Fruit fly (Drosophila melanogaster) whole organism, embryonic: Measurements from ENCODE around the gene CG13064.

Experiments
- Atf6 ChIP-seq: fragments of 200-800 bp; sonication (Bioruptor generic); IDR thresholded peaks from 2 replicates; pipeline ENCODE4 v1.3.6; 2022; ENCODE audit warnings: missing biosample characterization, missing genetic modification characterization
- Bgb ChIP-seq: fragments of 200-800 bp; sonication (Bioruptor generic); IDR thresholded peaks from 2 replicates; pipeline ENCODE4 v1.3.6; 2022; ENCODE audit warnings: missing biosample characterization, missing genetic modification characterization; ENCODE audit not compliant: partially characterized antibody
- Bteb2 ChIP-seq: fragments of 200-800 bp; sonication (Bioruptor generic); optimal IDR thresholded peaks from 2 replicates; lab custom pipeline; 2016; ENCODE audit warnings: missing biosample characterization, missing genetic modification characterization
- C15 ChIP-seq: fragments of 200-800 bp; sonication (Bioruptor generic); IDR thresholded peaks from 3 replicates; pipeline ENCODE4 v1.3.6; 2022; ENCODE audit warnings: missing biosample characterization, missing genetic modification characterization
- CG10321 ChIP-seq: fragments of 200-800 bp; sonication (Bioruptor generic); IDR thresholded peaks from 2 replicates; pipeline ENCODE4 v1.3.6; 2022; ENCODE audit warnings: missing biosample characterization, missing genetic modification characterization
- CG11504 ChIP-seq: fragments of 200-800 bp; sonication (Bioruptor generic); optimal IDR thresholded peaks from 3 replicates; lab custom pipeline; 2019; ENCODE audit warnings: missing biosample characterization, mild to moderate bottlenecking, missing genetic modification characterization, moderate library complexity
- CG13424 ChIP-seq: fragments of 200-800 bp; sonication (Bioruptor generic); optimal IDR thresholded peaks from 2 replicates; lab custom pipeline; 2019; ENCODE audit warnings: missing biosample characterization, mild to moderate bottlenecking, missing genetic modification characterization, moderate library complexity
- CG13775 ChIP-seq: fragments of 200-800 bp; sonication (Bioruptor generic); optimal IDR thresholded peaks from 3 replicates; lab custom pipeline; 2017; ENCODE audit warnings: missing biosample characterization, mild to moderate bottlenecking, missing genetic modification characterization
- CG14860 ChIP-seq: fragments of 200-800 bp; sonication (Bioruptor generic); IDR thresholded peaks from 3 replicates; pipeline ENCODE4 v1.3.6; 2022; ENCODE audit warnings: missing biosample characterization, missing genetic modification characterization; ENCODE audit not compliant: partially characterized antibody
- CG15696 ChIP-seq: fragments of 200-800 bp; sonication (Bioruptor generic); optimal IDR thresholded peaks from 2 replicates; lab custom pipeline; 2019; ENCODE audit warnings: missing biosample characterization, mild to moderate bottlenecking, missing genetic modification characterization, moderate library complexity
- CG17186 ChIP-seq: fragments of 200-800 bp; sonication (Bioruptor generic); optimal IDR thresholded peaks from 3 replicates; lab custom pipeline; 2017; ENCODE audit warnings: missing biosample characterization, missing genetic modification reagents, missing genetic modification characterization
- CG17328 ChIP-seq: fragments of 200-800 bp; sonication (Bioruptor generic); IDR thresholded peaks from 2 replicates; pipeline ENCODE4 v1.3.6; 2022; ENCODE audit warnings: missing biosample characterization, missing genetic modification characterization
- CG2129 ChIP-seq: fragments of 200-800 bp; sonication (Bioruptor generic); IDR thresholded peaks from 2 replicates; pipeline ENCODE4 v1.3.6; 2022; ENCODE audit warnings: missing biosample characterization, missing genetic modification characterization; ENCODE audit not compliant: partially characterized antibody
- CG2889 ChIP-seq: fragments of 200-800 bp; sonication (Bioruptor generic); IDR thresholded peaks from 3 replicates; pipeline ENCODE4 v1.3.6; 2022; ENCODE audit warnings: missing biosample characterization, missing genetic modification characterization
- CG3995 ChIP-seq: fragments of 200-800 bp; sonication (Bioruptor generic); optimal IDR thresholded peaks from 3 replicates; lab custom pipeline; 2016; ENCODE audit warnings: missing biosample characterization, missing genetic modification characterization
- CG7556 ChIP-seq: fragments of 200-800 bp; sonication (Bioruptor generic); optimal IDR thresholded peaks from 2 replicates; lab custom pipeline; 2017; ENCODE audit warnings: missing biosample characterization, mild to moderate bottlenecking, missing genetic modification characterization
- CG8478 ChIP-seq: fragments of >200 bp; optimal IDR thresholded peaks from 2 replicates; lab custom pipeline; 2018
- CG9876 ChIP-seq: fragments of 200-800 bp; sonication (Bioruptor generic); optimal IDR thresholded peaks from 2 replicates; lab custom pipeline; 2016; ENCODE audit warnings: missing biosample characterization, missing genetic modification characterization
- CoRest ChIP-seq: fragments of 200-800 bp; sonication (Bioruptor generic); optimal IDR thresholded peaks from 3 replicates; lab custom pipeline; 2018; ENCODE audit warnings: missing biosample characterization, mild to moderate bottlenecking, missing genetic modification characterization, moderate library complexity
- Dad ChIP-seq: fragments of 200-800 bp; sonication (Bioruptor generic); optimal IDR thresholded peaks from 3 replicates; lab custom pipeline; 2016; ENCODE audit warnings: missing biosample characterization, missing genetic modification characterization
- Deaf1 ChIP-seq: fragments of 200-800 bp; optimal IDR thresholded peaks from 3 replicates; lab custom pipeline; 2019; ENCODE audit warnings: missing biosample characterization, mild to moderate bottlenecking, missing genetic modification characterization, moderate library complexity
- Eip74EF ChIP-seq, 2 experiments: fragments of 200-800 bp in 1 of 2; fragments of >200 bp in 1 of 2; sonication (Bioruptor generic) in 1 of 2; optimal IDR thresholded peaks; 2 replicates each; lab custom pipeline; 2017 to 2019; ENCODE audit warnings: missing biosample characterization in 2 of 2, missing genetic modification characterization in 2 of 2, mild to moderate bottlenecking in 1 of 2, moderate library complexity in 1 of 2
- Med ChIP-seq: fragments of 200-800 bp; sonication (Bioruptor generic); peaks from one replicate; lab custom pipeline; 2016; ENCODE audit warnings: missing biosample characterization, missing genetic modification characterization, mild to moderate bottlenecking, inconsistent platforms, moderate library complexity
- Myb ChIP-seq: fragments of 200-800 bp; sonication (Bioruptor generic); optimal IDR thresholded peaks from 2 replicates; lab custom pipeline; 2016; ENCODE audit warnings: missing biosample characterization, missing genetic modification characterization
- Oli ChIP-seq: fragments of 200-800 bp; sonication (Bioruptor generic); optimal IDR thresholded peaks from 2 replicates; lab custom pipeline; 2018; ENCODE audit warnings: missing biosample characterization, mild to moderate bottlenecking, missing genetic modification characterization, moderate library complexity
- Ptx1 ChIP-seq: fragments of 200-800 bp; sonication (Bioruptor generic); IDR thresholded peaks from 2 replicates; pipeline ENCODE4 v1.3.6; 2022; ENCODE audit warnings: missing biosample characterization, missing genetic modification characterization
- Ssrp ChIP-seq: fragments of 200-800 bp; sonication (Bioruptor generic); optimal IDR thresholded peaks from 2 replicates; lab custom pipeline; 2018; ENCODE audit warnings: missing biosample characterization, mild to moderate bottlenecking, missing genetic modification characterization, moderate library complexity
- chn ChIP-seq: fragments of 200-800 bp; sonication (Bioruptor generic); optimal IDR thresholded peaks from 2 replicates; lab custom pipeline; 2016; ENCODE audit warnings: missing biosample characterization, missing genetic modification characterization
- cwo ChIP-seq: fragments of 200-800 bp; sonication (Bioruptor generic); optimal IDR thresholded peaks from 3 replicates; lab custom pipeline; 2017; ENCODE audit warnings: missing biosample characterization, missing genetic modification characterization, mild to moderate bottlenecking, moderate library complexity, missing genetic modification reagents
- ewg ChIP-seq: fragments of 200-800 bp; sonication (Bioruptor generic); optimal IDR thresholded peaks from 3 replicates; lab custom pipeline; 2017; ENCODE audit warnings: mild to moderate bottlenecking, missing biosample characterization, missing genetic modification reagents, missing genetic modification characterization
- hbn ChIP-seq: fragments of 200-800 bp; sonication (Bioruptor generic); IDR thresholded peaks from 2 replicates; pipeline ENCODE4 v1.3.6; 2022; ENCODE audit warnings: missing biosample characterization, missing genetic modification characterization; ENCODE audit not compliant: partially characterized antibody
- lilli ChIP-seq: fragments of 200-800 bp; sonication (Bioruptor generic); optimal IDR thresholded peaks from 3 replicates; lab custom pipeline; 2016; ENCODE audit warnings: missing biosample characterization, missing genetic modification characterization
- nmo ChIP-seq: fragments of 200-800 bp; sonication (Bioruptor generic); optimal IDR thresholded peaks from 2 replicates; lab custom pipeline; 2018; ENCODE audit warnings: missing biosample characterization, mild to moderate bottlenecking, missing genetic modification characterization, moderate library complexity
- onecut ChIP-seq: fragments of 200-800 bp; sonication (Bioruptor generic); IDR thresholded peaks from 2 replicates; pipeline ENCODE4 v1.3.6; 2022; ENCODE audit warnings: missing biosample characterization, missing genetic modification characterization
- org-1 ChIP-seq: fragments of 200-800 bp; sonication (Bioruptor generic); optimal IDR thresholded peaks from 2 replicates; lab custom pipeline; 2017; ENCODE audit warnings: missing biosample characterization, missing genetic modification characterization
- otp ChIP-seq: fragments of 200-800 bp; sonication (Bioruptor generic); IDR thresholded peaks from 3 replicates; pipeline ENCODE4, ENCODE4 v1.3.6; 2022; ENCODE audit warnings: missing biosample characterization, missing genetic modification characterization
- pita ChIP-seq: fragments of 200-800 bp; sonication (Bioruptor generic); optimal IDR thresholded peaks from 2 replicates; lab custom pipeline; 2017; ENCODE audit warnings: missing biosample characterization, mild to moderate bottlenecking, missing genetic modification characterization
- psq ChIP-seq: fragments of 200-800 bp; sonication (Bioruptor generic); optimal IDR thresholded peaks from 2 replicates; lab custom pipeline; 2017; ENCODE audit warnings: missing biosample characterization, missing genetic modification characterization
- row ChIP-seq: fragments of 200-800 bp; sonication (Bioruptor generic); IDR thresholded peaks from 3 replicates; pipeline ENCODE4 v1.3.6; 2022; ENCODE audit warnings: missing biosample characterization, missing genetic modification characterization
- salm ChIP-seq: fragments of 200-800 bp; sonication (Bioruptor generic); optimal IDR thresholded peaks from 2 replicates; lab custom pipeline; 2018; ENCODE audit warnings: missing biosample characterization, mild to moderate bottlenecking, missing genetic modification characterization
- sna ChIP-seq: fragments of 200-800 bp; sonication (Bioruptor generic); IDR thresholded peaks from 2 replicates; pipeline ENCODE4 v1.3.6; 2022; ENCODE audit warnings: missing biosample characterization, missing genetic modification characterization; ENCODE audit not compliant: partially characterized antibody
- stwl ChIP-seq: fragments of 200-800 bp; sonication (Bioruptor generic); optimal IDR thresholded peaks from 3 replicates; lab custom pipeline; 2018; ENCODE audit warnings: missing biosample characterization, mild to moderate bottlenecking, missing genetic modification characterization, moderate library complexity
- tap ChIP-seq: fragments of 200-800 bp; optimal IDR thresholded peaks from 3 replicates; lab custom pipeline; 2019; ENCODE audit warnings: missing biosample characterization, mild to moderate bottlenecking, missing genetic modification characterization, moderate library complexity
- tgo ChIP-seq: fragments of 200-800 bp; sonication (Bioruptor generic); IDR thresholded peaks from 3 replicates; pipeline ENCODE4 v1.3.6; 2022; ENCODE audit warnings: missing biosample characterization, missing genetic modification characterization
- tna ChIP-seq: fragments of 200-800 bp; sonication (Bioruptor generic); IDR thresholded peaks from 2 replicates; pipeline ENCODE4 v1.3.6; 2022; ENCODE audit warnings: missing biosample characterization, missing genetic modification characterization; ENCODE audit not compliant: partially characterized antibody
- trem ChIP-seq: fragments of 200-800 bp; optimal IDR thresholded peaks from 3 replicates; lab custom pipeline; 2019; ENCODE audit warnings: missing biosample characterization, mild to moderate bottlenecking, missing genetic modification characterization, moderate library complexity
- unpg ChIP-seq: fragments of 200-800 bp; sonication (Bioruptor generic); optimal IDR thresholded peaks from 3 replicates; lab custom pipeline; 2018; ENCODE audit warnings: missing biosample characterization, mild to moderate bottlenecking, missing genetic modification characterization, moderate library complexity
- zen2 ChIP-seq: fragments of 200-800 bp; sonication (Bioruptor generic); IDR thresholded peaks from 3 replicates; pipeline ENCODE4 v1.3.6; 2022; ENCODE audit warnings: missing biosample characterization, missing genetic modification characterization; ENCODE audit not compliant: partially characterized antibody
- zfh1 ChIP-seq: fragments of 200-800 bp; sonication (Bioruptor generic); IDR thresholded peaks from 3 replicates; pipeline ENCODE4 v1.3.6; 2022; ENCODE audit warnings: missing biosample characterization, missing genetic modification characterization

Gene CG13064

dm6 chr3L:16305820-16306650 is 25.8 kb downstream of the CG13064 start, which contains the start of the genes CG13043 and CG13063 (continued):
- TF ChIP-seq pita (GFP tag; lab: Kevin White, UChicago), result no peak
- TF ChIP-seq tgo, result no peak
- no peak for TF ChIP-seq Med
- TF ChIP-seq tna (GFP tag; lab: Robert Waterston, UW), result no peak
- TF ChIP-seq lilli, result no peak
- no peak for TF ChIP-seq CG2129 (GFP tag; lab: Robert Waterston, UW)
- no peak for TF ChIP-seq CG13775 (GFP tag; lab: Kevin White, UChicago)
- TF ChIP-seq trem (tag; lab: Kevin White, UChicago), result no peak
- TF ChIP-seq CG9876 (GFP tag; lab: Kevin White, UChicago), result no peak
- TF ChIP-seq org-1, result no peak
- no peak for TF ChIP-seq CG2889 (GFP tag; lab: Robert Waterston, UW)
- TF ChIP-seq cwo (GFP tag; lab: Kevin White, UChicago), result no peak
- no peak for TF ChIP-seq onecut (GFP tag; lab: Robert Waterston, UW)
- TF ChIP-seq stwl, result no peak
- no peak for TF ChIP-seq otp (GFP tag; lab: Robert Waterston, UW)
- TF ChIP-seq Atf6 (GFP tag; lab: Robert Waterston, UW), result peak; percentile 15; the same call in 1 of the 2 replicates
- no peak for TF ChIP-seq CG10321
- peak; percentile 22 for TF ChIP-seq Oli (tag; lab: Kevin White, UChicago)
- TF ChIP-seq salm (tag; lab: Kevin White, UChicago), result no peak
- TF ChIP-seq zen2, result no peak
- peak; percentile 10 for TF ChIP-seq nmo (GFP tag; lab: Kevin White, UChicago)
- TF ChIP-seq C15, result no peak
- TF ChIP-seq CG7556, result peak; percentile 11
- peak in 1 of 2 experiments; percentile 5 for TF ChIP-seq Eip74EF (GFP tag; optimal IDR thresholded peaks at IDR 0.05; lab: Kevin White, UChicago)
- no peak for TF ChIP-seq CG17186
- peak; percentile 18 for TF ChIP-seq Deaf1 (tag; lab: Kevin White, UChicago)
- no peak for TF ChIP-seq Myb (GFP tag; lab: Kevin White, UChicago)
- no peak for TF ChIP-seq Bteb2 (GFP tag; lab: Kevin White, UChicago)
- TF ChIP-seq CG11504 (tag; lab: Kevin White, UChicago), result peak; percentile 59
- TF ChIP-seq unpg (GFP tag; lab: Kevin White, UChicago), result peak; percentile 42
- TF ChIP-seq Ptx1 (GFP tag; lab: Robert Waterston, UW), result peak; percentile 35; the same call in 1 of the 2 replicates
- TF ChIP-seq psq (GFP tag; lab: Kevin White, UChicago), result no peak
- TF ChIP-seq ewg (GFP tag; lab: Kevin White, UChicago), result no peak
- TF ChIP-seq CG8478 (lab: Kevin White, UChicago), result no peak
- TF ChIP-seq row (GFP tag; lab: Robert Waterston, UW), result peak; percentile 41; the same call in 1 of the 3 replicates
- peak; percentile 22 for TF ChIP-seq tap
- TF ChIP-seq CG3995, result no peak
- TF ChIP-seq CG14860 (GFP tag; lab: Robert Waterston, UW), result no peak
- TF ChIP-seq hbn (GFP tag; lab: Robert Waterston, UW), result no peak
- peak; percentile 34 for TF ChIP-seq CG13424
- TF ChIP-seq CG17328, result no peak
- no peak for TF ChIP-seq Dad (GFP tag; lab: Kevin White, UChicago)
- peak; percentile 7 for TF ChIP-seq CoRest (tag; lab: Kevin White, UChicago)
- no peak for TF ChIP-seq chn
- TF ChIP-seq CG15696, result no peak
- no peak for TF ChIP-seq Ssrp (tag; lab: Kevin White, UChicago)
- no peak for TF ChIP-seq Bgb (GFP tag; lab: Robert Waterston, UW)
- no peak for TF ChIP-seq zfh1 (GFP tag; lab: Robert Waterston, UW)
- TF ChIP-seq sna (GFP tag; lab: Robert Waterston, UW), result no peak
